Worm (Caenorhabditis elegans) whole organism, early embryonic: ENCODE measurements around the gene F32H5.3.

Source experiments
- B0310.2 ChIP-seq: sonication (generic microtip); optimal IDR thresholded peaks from 2 replicates; lab custom pipeline; 2016; ENCODE audit warnings: mild to moderate bottlenecking, missing genetic modification characterization, missing compliant biosample characterization
- F13C5.2 ChIP-seq: sonication (generic microtip); optimal IDR thresholded peaks from 2 replicates; lab custom pipeline; 2017; ENCODE audit warnings: mild to moderate bottlenecking, missing genetic modification characterization, inconsistent platforms, missing compliant biosample characterization
- aly-1 ChIP-seq: sonication (generic microtip); optimal IDR thresholded peaks from 2 replicates; lab custom pipeline; 2016; ENCODE audit warnings: missing genetic modification characterization, missing compliant biosample characterization
- ama-1 ChIP-seq: fragments of 150-350 bp; optimal IDR thresholded peaks from 2 replicates; lab custom pipeline; 2014
- ceh-13 ChIP-seq: fragments of 200-800 bp; sonication (Bioruptor generic); optimal IDR thresholded peaks from 2 replicates; lab custom pipeline; 2018; ENCODE audit warnings: mild to moderate bottlenecking, missing genetic modification characterization, missing compliant biosample characterization
- ceh-36 ChIP-seq: sonication (generic microtip); optimal IDR thresholded peaks from 2 replicates; lab custom pipeline; 2016; ENCODE audit warnings: missing genetic modification characterization, inconsistent platforms, missing compliant biosample characterization
- ets-7 ChIP-seq: sonication (generic microtip); optimal IDR thresholded peaks from 2 replicates; lab custom pipeline; 2016; ENCODE audit warnings: missing genotype, missing genetic modification characterization, missing compliant biosample characterization
- flt-1 ChIP-seq: fragments of 200-800 bp; sonication (Bioruptor generic); IDR thresholded peaks from 2 replicates; pipeline ENCODE4 v1.3.6; 2022; ENCODE audit warnings: missing genetic modification characterization, missing compliant biosample characterization
- hmbx-1 ChIP-seq: sonication (generic microtip); optimal IDR thresholded peaks from 2 replicates; lab custom pipeline; 2016; ENCODE audit warnings: mild to moderate bottlenecking, missing genetic modification characterization, missing compliant biosample characterization
- hmg-4 ChIP-seq: fragments of 200-800 bp; sonication (Bioruptor generic); optimal IDR thresholded peaks from 2 replicates; lab custom pipeline; 2018; ENCODE audit warnings: mild to moderate bottlenecking, missing genetic modification characterization, missing compliant biosample characterization
- hnd-1 ChIP-seq: sonication (generic microtip); optimal IDR thresholded peaks from 2 replicates; lab custom pipeline; 2016; ENCODE audit warnings: missing genetic modification characterization, missing compliant biosample characterization
- pes-1 ChIP-seq: fragments of 200-800 bp; sonication (Bioruptor generic); IDR thresholded peaks from 2 replicates; pipeline ENCODE4 v1.3.6; 2022; ENCODE audit warnings: missing genetic modification reagents, missing genetic modification characterization, missing compliant biosample characterization
- scrt-1 ChIP-seq: fragments of 200-800 bp; sonication (Bioruptor generic); IDR thresholded peaks from 2 replicates; pipeline ENCODE4 v1.3.6; 2022; ENCODE audit warnings: missing genetic modification characterization, missing compliant biosample characterization
- sea-1 ChIP-seq: fragments of 200-800 bp; sonication (Bioruptor generic); conservative IDR thresholded peaks from 2 replicates; pipeline ENCODE4 v1.3.6; 2022; ENCODE audit warnings: missing genetic modification characterization, missing compliant biosample characterization
- tbx-11 ChIP-seq: fragments of 200-800 bp; sonication (Bioruptor generic); IDR thresholded peaks from 2 replicates; pipeline ENCODE4 v1.3.6; 2022; ENCODE audit warnings: missing genetic modification characterization, missing compliant biosample characterization
- tbx-37 ChIP-seq: fragments of 200-800 bp; sonication (Bioruptor generic); conservative IDR thresholded peaks from 2 replicates; pipeline ENCODE4 v1.3.6; 2022; ENCODE audit warnings: missing genetic modification reagents, missing genetic modification characterization, missing compliant biosample characterization
- tra-4 ChIP-seq: sonication (generic microtip); optimal IDR thresholded peaks from 2 replicates; lab custom pipeline; 2017; ENCODE audit warnings: missing genetic modification characterization, missing compliant biosample characterization

F32H5.3 gene

ce11 chrV:13358823-13359592, at the start of gene F32H5.3:
TSS of gene F32H5.3 (plus strand) at chrV:13359335.
- no peak for TF ChIP-seq ets-7 (tag; lab: Kevin White, UChicago)
- no peak for TF ChIP-seq tra-4 (tag; lab: Kevin White, UChicago)
- no peak for TF ChIP-seq tbx-11
- TF ChIP-seq ceh-13 (GFP tag; lab: Kevin White, UChicago) = no peak
- TF ChIP-seq sea-1 (GFP tag; lab: Robert Waterston, UW) = no peak
- TF ChIP-seq tbx-37 (GFP tag; lab: Robert Waterston, UW) = no peak
- TF ChIP-seq hnd-1 (tag; lab: Kevin White, UChicago) = no peak
- no peak for TF ChIP-seq hmbx-1 (tag; lab: Kevin White, UChicago)
- no peak for TF ChIP-seq ceh-36 (tag; lab: Kevin White, UChicago)
- no peak for TF ChIP-seq flt-1 (GFP tag; lab: Robert Waterston, UW)

- no peak for TF ChIP-seq ceh-13 (GFP tag; lab: Kevin White, UChicago)
- no peak for TF ChIP-seq scrt-1 (GFP tag; lab: Robert Waterston, UW)
- no peak for TF ChIP-seq aly-1 (tag; lab: Kevin White, UChicago)
- TF ChIP-seq hmbx-1 (tag; lab: Kevin White, UChicago) = no peak
- TF ChIP-seq hmg-4 (GFP tag; lab: Kevin White, UChicago) = no peak
- no peak for TF ChIP-seq tbx-37 (GFP tag; lab: Robert Waterston, UW)
- no peak for TF ChIP-seq ets-7 (tag; lab: Kevin White, UChicago)
- no peak for TF ChIP-seq tra-4 (tag; lab: Kevin White, UChicago)
- TF ChIP-seq sea-1 (GFP tag; lab: Robert Waterston, UW) = no peak
- TF ChIP-seq ceh-36 (tag; lab: Kevin White, UChicago) = no peak
- no peak for TF ChIP-seq B0310.2 (tag; lab: Kevin White, UChicago)
- TF ChIP-seq ama-1 (lab: Kevin White, UChicago) = no peak
- TF ChIP-seq pes-1 (GFP tag; lab: Robert Waterston, UW) = no peak
- no peak for TF ChIP-seq tbx-11
- TF ChIP-seq hnd-1 (tag; lab: Kevin White, UChicago) = no peak
- no peak for TF ChIP-seq F13C5.2 (tag; lab: Kevin White, UChicago)
- TF ChIP-seq flt-1 (GFP tag; lab: Robert Waterston, UW) = no peak
Measured at ce11 chrV:13309806-13310205, 49.3 kb upstream of the F32H5.3 start.

- TF ChIP-seq B0310.2 (tag; lab: Kevin White, UChicago) (no peak), tbx-11 (no peak), scrt-1 (GFP tag; lab: Robert Waterston, UW) (no peak), F13C5.2 (tag; lab: Kevin White, UChicago) (no peak), ets-7 (tag; lab: Kevin White, UChicago) (no peak)
Measured at ce11 chrV:13312210-13312676, 46.9 kb upstream of the F32H5.3 start, which contains the start of gene nasp-2. TSS of gene nasp-2 (minus strand) at chrV:13312260.

- TF ChIP-seq tbx-37 (GFP tag; lab: Robert Waterston, UW) = peak; percentile 71
- TF ChIP-seq ets-7 (tag; lab: Kevin White, UChicago) = no peak
- no peak for TF ChIP-seq ceh-36 (tag; lab: Kevin White, UChicago)
- TF ChIP-seq tra-4 (tag; lab: Kevin White, UChicago) = no peak
- no peak for TF ChIP-seq ceh-13 (GFP tag; lab: Kevin White, UChicago)
- no peak for TF ChIP-seq hmbx-1 (tag; lab: Kevin White, UChicago)
- no peak for TF ChIP-seq ama-1 (lab: Kevin White, UChicago)
- no peak for TF ChIP-seq B0310.2 (tag; lab: Kevin White, UChicago)
Measured at ce11 chrV:13313045-13313623, 46.0 kb upstream of the F32H5.3 start, which contains the start of gene C50B6.3. TSS of gene C50B6.3 (plus strand) at chrV:13313573.

- TF ChIP-seq ceh-13 (GFP tag; lab: Kevin White, UChicago) = no peak
- no peak for TF ChIP-seq tbx-37 (GFP tag; lab: Robert Waterston, UW)
- no peak for TF ChIP-seq hnd-1 (tag; lab: Kevin White, UChicago)
- TF ChIP-seq scrt-1 (GFP tag; lab: Robert Waterston, UW) = no peak
- no peak for TF ChIP-seq ets-7 (tag; lab: Kevin White, UChicago)
- TF ChIP-seq hmbx-1 (tag; lab: Kevin White, UChicago) = no peak
- TF ChIP-seq sea-1 (GFP tag; lab: Robert Waterston, UW) = no peak
- no peak for TF ChIP-seq F13C5.2 (tag; lab: Kevin White, UChicago)
- no peak for TF ChIP-seq aly-1 (tag; lab: Kevin White, UChicago)
- TF ChIP-seq flt-1 (GFP tag; lab: Robert Waterston, UW) = no peak
- TF ChIP-seq hmg-4 (GFP tag; lab: Kevin White, UChicago) = no peak
- no peak for TF ChIP-seq tbx-11
Measured at ce11 chrV:13317911-13318502, 41.1 kb upstream of the F32H5.3 start, which contains the start of the genes col-161 and srh-18. TSS of gene col-161 (minus strand) at chrV:13318011. TSS of gene srh-18 (plus strand) at chrV:13318452.

ce11 chrV:13320676-13321075, 38.5 kb upstream of the F32H5.3 start, which contains the start of gene srh-15:
TSS of gene srh-15 (plus strand) at chrV:13320976.
- TF ChIP-seq tra-4 (tag; lab: Kevin White, UChicago) = no peak
- TF ChIP-seq hnd-1 (tag; lab: Kevin White, UChicago) = no peak
- no peak for TF ChIP-seq pes-1 (GFP tag; lab: Robert Waterston, UW)
- TF ChIP-seq F13C5.2 (tag; lab: Kevin White, UChicago) = no peak
- no peak for TF ChIP-seq flt-1 (GFP tag; lab: Robert Waterston, UW)
- TF ChIP-seq tbx-11 = no peak
- TF ChIP-seq ama-1 (lab: Kevin White, UChicago) = no peak
- no peak for TF ChIP-seq hmbx-1 (tag; lab: Kevin White, UChicago)
- TF ChIP-seq sea-1 (GFP tag; lab: Robert Waterston, UW) = no peak
- TF ChIP-seq ceh-36 (tag; lab: Kevin White, UChicago) = no peak
- no peak for TF ChIP-seq aly-1 (tag; lab: Kevin White, UChicago)
- TF ChIP-seq ceh-13 (GFP tag; lab: Kevin White, UChicago) = no peak
- TF ChIP-seq tbx-37 (GFP tag; lab: Robert Waterston, UW) = no peak
- no peak for TF ChIP-seq ets-7 (tag; lab: Kevin White, UChicago)
- no peak for TF ChIP-seq scrt-1 (GFP tag; lab: Robert Waterston, UW)
- TF ChIP-seq B0310.2 (tag; lab: Kevin White, UChicago) = no peak
